Fruit fly (Drosophila melanogaster) whole organism, embryonic: Measurements from ENCODE around the gene TBC1d7.
A peak's percentile ranks its signal among the peaks of the same experiment; 100 is the strongest.

Source experiments
- Asciz ChIP-seq: fragments of 200-800 bp; sonication (Bioruptor generic); optimal IDR thresholded peaks from 2 replicates; lab custom pipeline; 2017; ENCODE audit warnings: missing biosample characterization, mild to moderate bottlenecking, missing genetic modification characterization, missing genetic modification reagents
- CG3281 ChIP-seq: fragments of 200-800 bp; sonication (Bioruptor generic); optimal IDR thresholded peaks from 3 replicates; lab custom pipeline; 2017; ENCODE audit warnings: missing biosample characterization, mild to moderate bottlenecking, missing genetic modification characterization
- CG33213 ChIP-seq: fragments of 200-800 bp; sonication (Bioruptor generic); optimal IDR thresholded peaks from 3 replicates; lab custom pipeline; 2016; ENCODE audit warnings: missing biosample characterization, missing genetic modification characterization
- CG4707 ChIP-seq: fragments of 200-800 bp; sonication (Bioruptor generic); optimal IDR thresholded peaks from 2 replicates; lab custom pipeline; 2018; ENCODE audit warnings: missing biosample characterization, mild to moderate bottlenecking, missing genetic modification characterization, moderate library complexity
- CG6272 ChIP-seq: fragments of 200-800 bp; sonication (Bioruptor generic); IDR thresholded peaks from 2 replicates; pipeline ENCODE4 v1.3.6; 2022; ENCODE audit warnings: missing biosample characterization, missing genetic modification characterization
- CG7987 ChIP-seq: fragments of 200-800 bp; sonication (Bioruptor generic); optimal IDR thresholded peaks from 2 replicates; lab custom pipeline; 2018; ENCODE audit warnings: missing biosample characterization, mild to moderate bottlenecking, missing genetic modification characterization, moderate library complexity
- CG8290 ChIP-seq, 3 experiments: fragments of 200-800 bp; sonication (Bioruptor generic); optimal IDR thresholded peaks; 2 replicates each; lab custom pipeline; 2016 to 2019; ENCODE audit warnings: missing biosample characterization in 3 of 3, missing genetic modification characterization in 3 of 3, mild to moderate bottlenecking in 2 of 3, moderate library complexity in 1 of 3
- CG9215 ChIP-seq: fragments of 200-800 bp; sonication (Bioruptor generic); IDR thresholded peaks from 2 replicates; pipeline ENCODE4 v1.3.6; 2022; ENCODE audit warnings: missing biosample characterization, missing genetic modification characterization
- CG9437 ChIP-seq: fragments of 200-800 bp; sonication (Bioruptor generic); optimal IDR thresholded peaks from 2 replicates; lab custom pipeline; 2018; ENCODE audit warnings: missing biosample characterization, mild to moderate bottlenecking, missing genetic modification characterization
- Camta ChIP-seq: fragments of 200-800 bp; sonication (Bioruptor generic); optimal IDR thresholded peaks from 2 replicates; lab custom pipeline; 2016; ENCODE audit warnings: missing biosample characterization, missing genetic modification characterization
- CrebB ChIP-seq: fragments of 200-800 bp; sonication (Bioruptor generic); optimal IDR thresholded peaks from 3 replicates; lab custom pipeline; 2018; ENCODE audit warnings: missing biosample characterization, mild to moderate bottlenecking, missing genetic modification characterization
- D19B ChIP-seq: fragments of 200-800 bp; sonication (Bioruptor generic); optimal IDR thresholded peaks from 2 replicates; lab custom pipeline; 2017; ENCODE audit warnings: missing biosample characterization, mild to moderate bottlenecking, missing genetic modification characterization
- Dek ChIP-seq: fragments of 200-800 bp; sonication (Bioruptor generic); optimal IDR thresholded peaks from 3 replicates; lab custom pipeline; 2019; ENCODE audit warnings: missing biosample characterization, mild to moderate bottlenecking, missing genetic modification characterization, moderate library complexity
- Fer3 ChIP-seq: fragments of 200-800 bp; sonication (Bioruptor generic); optimal IDR thresholded peaks from 2 replicates; lab custom pipeline; 2018; ENCODE audit warnings: missing biosample characterization, mild to moderate bottlenecking, missing genetic modification characterization, moderate library complexity
- Hey ChIP-seq: fragments of 200-800 bp; sonication (Bioruptor generic); optimal IDR thresholded peaks from 3 replicates; lab custom pipeline; 2018; ENCODE audit warnings: missing biosample characterization, mild to moderate bottlenecking, missing genetic modification characterization
- Jarid2 ChIP-seq: fragments of 200-800 bp; sonication (Bioruptor generic); optimal IDR thresholded peaks from 3 replicates; lab custom pipeline; 2017; ENCODE audit warnings: mild to moderate bottlenecking, missing biosample characterization, missing genetic modification reagents, missing genetic modification characterization
- Lpt ChIP-seq: fragments of >200 bp; optimal IDR thresholded peaks from 2 replicates; lab custom pipeline; 2018; ENCODE audit warnings: missing biosample characterization, missing genetic modification characterization
- Mad ChIP-seq: fragments of 200-800 bp; sonication (Bioruptor generic); optimal IDR thresholded peaks from 2 replicates; lab custom pipeline; 2016; ENCODE audit warnings: missing biosample characterization, missing genetic modification characterization
- NFAT ChIP-seq: fragments of 200-800 bp; sonication (Bioruptor generic); IDR thresholded peaks from 2 replicates; pipeline ENCODE4 v1.3.6; 2022; ENCODE audit warnings: missing biosample characterization, missing genetic modification characterization
- Nf-YB ChIP-seq: fragments of 200-800 bp; sonication (Bioruptor generic); optimal IDR thresholded peaks from 3 replicates; lab custom pipeline; 2019; ENCODE audit warnings: missing biosample characterization, mild to moderate bottlenecking, missing genetic modification characterization, moderate library complexity
- Oli ChIP-seq: fragments of 200-800 bp; sonication (Bioruptor generic); optimal IDR thresholded peaks from 2 replicates; lab custom pipeline; 2018; ENCODE audit warnings: missing biosample characterization, mild to moderate bottlenecking, missing genetic modification characterization, moderate library complexity
- Opbp ChIP-seq: fragments of 200-800 bp; sonication (Bioruptor generic); IDR thresholded peaks from 3 replicates; pipeline ENCODE4 v1.3.6; 2022; ENCODE audit warnings: missing biosample characterization, missing genetic modification characterization; ENCODE audit not compliant: partially characterized antibody
- Pdp1 ChIP-seq, 2 experiments: fragments of 200-800 bp; sonication (Bioruptor generic); optimal IDR thresholded peaks; 3 replicates each; lab custom pipeline; 2016; ENCODE audit warnings: missing biosample characterization in 2 of 2, missing genetic modification characterization in 2 of 2, mild to moderate bottlenecking in 1 of 2, moderate library complexity in 1 of 2
- Xbp1 ChIP-seq: fragments of 200-800 bp; sonication (Bioruptor generic); optimal IDR thresholded peaks from 3 replicates; lab custom pipeline; 2016; ENCODE audit warnings: missing biosample characterization, mild to moderate bottlenecking, missing genetic modification characterization
- YL-1 ChIP-seq: fragments of 200-800 bp; sonication (Bioruptor generic); optimal IDR thresholded peaks from 3 replicates; lab custom pipeline; 2017; ENCODE audit warnings: missing biosample characterization, mild to moderate bottlenecking, missing genetic modification characterization
- al ChIP-seq: fragments of 200-800 bp; sonication (Bioruptor generic); IDR thresholded peaks from 2 replicates; pipeline ENCODE4 v1.3.6; 2022; ENCODE audit warnings: missing biosample characterization, missing genetic modification characterization
- caup ChIP-seq: fragments of 200-800 bp; sonication (Bioruptor generic); optimal IDR thresholded peaks from 3 replicates; lab custom pipeline; 2017; ENCODE audit warnings: missing biosample characterization, mild to moderate bottlenecking, missing genetic modification characterization, moderate library complexity; ENCODE audit not compliant: severe bottlenecking
- crc ChIP-seq: fragments of 200-800 bp; sonication (Bioruptor generic); optimal IDR thresholded peaks from 2 replicates; lab custom pipeline; 2016; ENCODE audit warnings: missing biosample characterization, missing genetic modification characterization
- dm ChIP-seq: fragments of 200-800 bp; sonication (Bioruptor generic); optimal IDR thresholded peaks from 3 replicates; lab custom pipeline; 2016; ENCODE audit warnings: missing biosample characterization, missing genetic modification characterization
- ewg ChIP-seq: fragments of 200-800 bp; sonication (Bioruptor generic); optimal IDR thresholded peaks from 3 replicates; lab custom pipeline; 2017; ENCODE audit warnings: mild to moderate bottlenecking, missing biosample characterization, missing genetic modification reagents, missing genetic modification characterization
- exex ChIP-seq: fragments of 200-800 bp; sonication (Bioruptor generic); optimal IDR thresholded peaks from 4 replicates; lab custom pipeline; 2018; ENCODE audit warnings: missing biosample characterization, mild to moderate bottlenecking, missing genetic modification characterization, moderate library complexity
- fru ChIP-seq: fragments of >200 bp; optimal IDR thresholded peaks from 2 replicates; lab custom pipeline; 2017
- insv ChIP-seq, 2 experiments: fragments of 200-800 bp; sonication (Bioruptor generic); optimal IDR thresholded peaks; 3 replicates each; lab custom pipeline; 2016 to 2018; ENCODE audit warnings: missing biosample characterization in 2 of 2, missing genetic modification characterization in 2 of 2
- inv ChIP-seq: fragments of 200-800 bp; sonication (Bioruptor generic); IDR thresholded peaks from 2 replicates; pipeline ENCODE4 v1.3.6; 2022; ENCODE audit warnings: missing biosample characterization, missing genetic modification characterization; ENCODE audit not compliant: partially characterized antibody
- jumu ChIP-seq: fragments of 200-800 bp; sonication (Bioruptor generic); optimal IDR thresholded peaks from 3 replicates; lab custom pipeline; 2016; ENCODE audit warnings: missing biosample characterization, missing genetic modification characterization
- nau ChIP-seq: fragments of 200-800 bp; sonication (Bioruptor generic); optimal IDR thresholded peaks from 3 replicates; lab custom pipeline; 2017; ENCODE audit warnings: missing biosample characterization, mild to moderate bottlenecking, missing genetic modification characterization, missing genetic modification reagents
- nmo ChIP-seq: fragments of 200-800 bp; sonication (Bioruptor generic); optimal IDR thresholded peaks from 2 replicates; lab custom pipeline; 2018; ENCODE audit warnings: missing biosample characterization, mild to moderate bottlenecking, missing genetic modification characterization, moderate library complexity
- org-1 ChIP-seq: fragments of 200-800 bp; sonication (Bioruptor generic); optimal IDR thresholded peaks from 2 replicates; lab custom pipeline; 2017; ENCODE audit warnings: missing biosample characterization, missing genetic modification characterization
- pfk ChIP-seq: fragments of 200-800 bp; sonication (Bioruptor generic); optimal IDR thresholded peaks from 2 replicates; lab custom pipeline; 2018; ENCODE audit warnings: missing biosample characterization, mild to moderate bottlenecking, missing genetic modification characterization, moderate library complexity
- salm ChIP-seq: fragments of 200-800 bp; sonication (Bioruptor generic); optimal IDR thresholded peaks from 2 replicates; lab custom pipeline; 2018; ENCODE audit warnings: missing biosample characterization, mild to moderate bottlenecking, missing genetic modification characterization
- sc ChIP-seq, 3 experiments: fragments of >200 bp in 2 of 3; fragments of 200-800 bp in 1 of 3; sonication (Bioruptor generic) in 1 of 3; optimal IDR thresholded peaks; 2 replicates in 2 of 3; 3 replicates in 1 of 3; lab custom pipeline; 2017; ENCODE audit warnings: mild to moderate bottlenecking in 1 of 3, missing biosample characterization in 1 of 3, missing genetic modification characterization in 1 of 3, missing genetic modification reagents in 1 of 3
- schlank ChIP-seq: fragments of 200-800 bp; sonication (Bioruptor generic); optimal IDR thresholded peaks from 2 replicates; lab custom pipeline; 2018; ENCODE audit warnings: missing biosample characterization, mild to moderate bottlenecking, missing genetic modification characterization
- sd ChIP-seq: fragments of 200-800 bp; sonication (Bioruptor generic); optimal IDR thresholded peaks from 3 replicates; lab custom pipeline; 2018; ENCODE audit warnings: missing biosample characterization, mild to moderate bottlenecking, missing genetic modification characterization, moderate library complexity
- sqz ChIP-seq: fragments of 200-800 bp; sonication (Bioruptor generic); optimal IDR thresholded peaks from 3 replicates; lab custom pipeline; 2018; ENCODE audit warnings: missing biosample characterization, mild to moderate bottlenecking, missing genetic modification characterization
- sr ChIP-seq: fragments of 200-800 bp; sonication (Bioruptor generic); IDR thresholded peaks from 3 replicates; pipeline ENCODE4 v1.3.6; 2022; ENCODE audit warnings: missing biosample characterization, missing genetic modification characterization
- z ChIP-seq: fragments of 200-800 bp; sonication (Bioruptor generic); IDR thresholded peaks from 3 replicates; pipeline ENCODE4 v1.3.6; 2022; ENCODE audit warnings: missing biosample characterization, missing genetic modification characterization
- zen2 ChIP-seq: fragments of 200-800 bp; sonication (Bioruptor generic); IDR thresholded peaks from 3 replicates; pipeline ENCODE4 v1.3.6; 2022; ENCODE audit warnings: missing biosample characterization, missing genetic modification characterization; ENCODE audit not compliant: partially characterized antibody

The TBC1d7 gene

DNA sequence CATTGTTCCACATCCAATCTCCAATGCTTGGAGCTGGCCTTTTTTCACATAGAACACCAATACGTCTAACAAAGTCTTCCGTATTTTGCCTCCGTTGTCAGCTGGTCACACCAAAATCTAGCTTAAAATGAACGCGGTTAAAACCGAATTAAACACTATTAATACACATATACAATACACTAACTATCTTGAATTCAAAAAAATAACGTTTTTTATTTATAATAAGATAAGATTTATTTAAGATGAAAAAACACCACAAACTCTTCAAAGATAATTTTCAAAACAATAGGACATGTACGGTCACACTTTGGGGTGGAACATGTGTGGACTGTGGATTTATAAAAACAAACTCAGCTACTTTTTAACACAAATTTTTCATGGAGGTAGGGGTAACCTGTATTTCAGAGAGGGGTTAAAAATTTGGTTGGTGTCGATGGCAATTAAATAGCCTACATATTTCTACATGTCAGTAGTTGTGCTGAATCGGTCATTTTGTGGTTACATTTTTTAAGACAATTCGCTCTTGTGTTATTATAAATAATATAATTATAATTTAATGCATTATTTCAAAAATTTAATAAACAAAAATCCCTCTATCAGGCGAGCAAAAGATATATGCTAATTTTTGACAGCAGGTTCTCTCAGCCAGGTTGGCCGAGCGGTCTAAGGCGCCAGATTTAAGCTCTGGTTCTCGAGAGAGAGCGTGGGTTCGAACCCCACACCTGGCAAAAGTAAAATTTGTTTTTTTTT lies 49.0 kb upstream of the TBC1d7 start, which contains the start of gene CG13605 (continued):
- TF ChIP-seq exex (tag; lab: Kevin White, UChicago) = peak; percentile 55
- TF ChIP-seq CG3281 (GFP tag; lab: Kevin White, UChicago) = peak; percentile 84
- peak; percentile 24 for TF ChIP-seq jumu (GFP tag; lab: Kevin White, UChicago)
- no peak for TF ChIP-seq Hey (tag; lab: Kevin White, UChicago)
- peak; percentile 46 for TF ChIP-seq D19B (GFP tag; lab: Kevin White, UChicago)
- no peak for TF ChIP-seq nau
- TF ChIP-seq sd (tag; lab: Kevin White, UChicago) = peak; percentile 56
- TF ChIP-seq CG9437 (GFP tag; lab: Kevin White, UChicago) = peak; percentile 23
- TF ChIP-seq CG7987 (GFP tag; lab: Kevin White, UChicago) = peak; percentile 55
- TF ChIP-seq Lpt = no peak
- peak; percentile 47 to 48 for TF ChIP-seq Pdp1 (GFP tag; optimal IDR thresholded peaks at IDR 0.05; lab: Kevin White, UChicago)
- TF ChIP-seq CG8290 (GFP tag; optimal IDR thresholded peaks at IDR 0.05; lab: Kevin White, UChicago) = peak; percentile 70
- TF ChIP-seq CG8290 (tag; optimal IDR thresholded peaks at IDR 0.05; lab: Kevin White, UChicago) = peak; percentile 13 to 85
- TF ChIP-seq CG33213 (GFP tag; lab: Kevin White, UChicago) = peak; percentile 2
- TF ChIP-seq NFAT (GFP tag; lab: Robert Waterston, UW) = peak; percentile 89
- TF ChIP-seq z (GFP tag; lab: Robert Waterston, UW) = no peak
- peak; percentile 57 for TF ChIP-seq nmo (GFP tag; lab: Kevin White, UChicago)
- TF ChIP-seq YL-1 = peak; percentile 76
- TF ChIP-seq sr (GFP tag; lab: Robert Waterston, UW) = no peak
- peak; percentile 53 for TF ChIP-seq Jarid2 (GFP tag; lab: Kevin White, UChicago)
- TF ChIP-seq dm (GFP tag; lab: Kevin White, UChicago) = no peak
- TF ChIP-seq Dek (tag; lab: Kevin White, UChicago) = peak; percentile 87
- TF ChIP-seq al = peak; percentile 58
- peak; percentile 13 for TF ChIP-seq crc
- TF ChIP-seq pfk (GFP tag; lab: Kevin White, UChicago) = no peak
- peak; percentile 79 for TF ChIP-seq Xbp1 (GFP tag; lab: Kevin White, UChicago)
- peak; percentile 64; the same call in 2 of the 3 replicates for TF ChIP-seq Opbp
- TF ChIP-seq inv = no peak
- peak; percentile 88 for TF ChIP-seq caup (GFP tag; lab: Kevin White, UChicago)
- TF ChIP-seq org-1 = peak; percentile 58
- TF ChIP-seq zen2 (GFP tag; lab: Robert Waterston, UW) = no peak
- peak; percentile 33 for TF ChIP-seq Nf-YB
- TF ChIP-seq sqz (GFP tag; lab: Kevin White, UChicago) = peak; percentile 38
- TF ChIP-seq Oli (tag; lab: Kevin White, UChicago) = peak; percentile 74
- TF ChIP-seq Fer3 (tag; lab: Kevin White, UChicago) = peak; percentile 79
- TF ChIP-seq Mad (GFP tag; lab: Kevin White, UChicago) = no peak
- TF ChIP-seq schlank (tag; lab: Kevin White, UChicago) = peak; percentile 55
- peak; percentile 35 for TF ChIP-seq ewg
- TF ChIP-seq CG4707 (GFP tag; lab: Kevin White, UChicago) = peak; percentile 19
- TF ChIP-seq CG9215 = peak; percentile 24; the same call in 1 of the 2 replicates
- TF ChIP-seq salm (tag; lab: Kevin White, UChicago) = peak; percentile 63
- peak in 1 of 2 experiments; percentile 4 for TF ChIP-seq insv (GFP tag; optimal IDR thresholded peaks at IDR 0.05; lab: Kevin White, UChicago)
- TF ChIP-seq Camta = no peak
- peak; percentile 71 for TF ChIP-seq Asciz (GFP tag; lab: Kevin White, UChicago)
- TF ChIP-seq fru (lab: Kevin White, UChicago) = no peak
- peak; percentile 36 for TF ChIP-seq CrebB
- peak; percentile 49; the same call in 1 of the 2 replicates for TF ChIP-seq CG6272 (GFP tag; lab: Robert Waterston, UW)
- TF ChIP-seq sc (optimal IDR thresholded peaks at IDR 0.05; lab: Kevin White, UChicago) = no peak
- TF ChIP-seq sc (GFP tag; optimal IDR thresholded peaks at IDR 0.05; lab: Kevin White, UChicago) = peak; percentile 58
